Worm (Caenorhabditis elegans): ENCODE measurements around the gene cnc-4.

DNA sequence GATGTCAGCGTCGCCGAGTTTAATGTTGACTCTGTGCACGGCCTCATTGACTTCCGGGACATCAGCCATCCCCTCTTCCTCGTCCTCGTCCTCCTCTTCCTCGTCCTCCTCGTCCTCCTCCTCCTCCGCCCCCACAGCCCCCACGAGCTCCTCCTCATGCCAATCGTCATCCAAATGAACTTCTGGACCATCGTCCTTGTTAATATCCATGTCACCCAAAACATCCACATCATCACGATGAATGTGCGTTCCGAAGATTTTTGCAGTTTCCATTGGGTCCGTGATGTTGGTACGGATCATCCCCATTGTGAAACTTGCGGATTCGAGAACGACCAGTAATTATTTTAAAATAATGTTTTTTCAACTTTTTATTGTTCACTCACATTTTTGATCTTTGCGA is 12.6 kb upstream of the cnc-4 start:
- no peak for TF ChIP-seq dao-5 (tag; optimal IDR thresholded peaks at IDR 0.05)
- TF ChIP-seq him-1 (tag; optimal IDR thresholded peaks at IDR 0.05), result no peak

Measured in whole organism, L4/young adult.